Worm (Caenorhabditis elegans): ENCODE results near the gene golg-2.

DNA sequence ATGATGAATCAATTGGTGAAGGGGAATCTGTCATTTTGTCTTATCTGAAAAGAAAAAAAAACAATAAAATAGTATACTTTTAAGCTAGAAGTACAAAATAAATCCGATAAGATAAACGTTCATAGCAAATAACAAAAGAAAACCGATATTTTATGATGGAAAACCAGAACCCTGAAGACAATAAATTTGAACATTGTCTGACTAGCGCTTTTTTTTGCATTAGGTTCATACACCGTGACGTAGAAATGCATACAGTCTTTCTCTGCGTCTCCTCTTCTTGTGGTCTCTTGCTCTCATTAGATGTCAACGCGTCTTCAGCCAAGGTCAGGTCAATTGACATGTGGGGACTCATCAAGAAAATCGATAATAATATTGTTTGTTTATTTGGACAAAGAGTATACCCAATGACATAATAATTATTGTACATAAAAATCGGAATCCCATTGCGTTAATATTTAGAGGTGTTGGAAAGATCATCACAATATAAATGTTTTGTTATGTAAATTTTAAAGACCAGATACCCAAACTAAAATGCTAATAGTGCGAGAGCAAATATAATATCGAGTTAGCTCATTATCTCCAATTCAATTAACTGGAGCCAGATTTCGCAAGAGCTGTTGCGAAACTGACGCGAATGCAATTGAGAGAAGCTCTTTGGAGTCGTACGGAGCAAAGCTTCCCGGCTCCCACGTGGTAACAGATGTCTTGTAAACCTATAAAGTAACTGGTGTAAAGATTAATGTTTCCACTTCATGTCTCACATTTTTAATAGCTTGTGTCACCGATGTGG, 41.4 kb upstream of the golg-2 start, which contains the start of gene dsh-2:
- peak; percentile 49 for TF ChIP-seq pqm-1 (tag; optimal IDR thresholded peaks at IDR 0.05)
- TF ChIP-seq elt-3 (tag; optimal IDR thresholded peaks at IDR 0.05): no peak

All from whole organism, L3 larva.